Worm (Caenorhabditis elegans) whole organism, L3 larva: ENCODE data around the gene nlf-1.

Experiments
- R02D3.7 ChIP-seq: fragments of 150-350 bp; optimal IDR thresholded peaks from 2 replicates; lab custom pipeline; 2014; ENCODE audit warnings: missing biosample characterization, missing genetic modification characterization
- ZK546.5 ChIP-seq: sonication (generic microtip); optimal IDR thresholded peaks from 2 replicates; lab custom pipeline; 2017; ENCODE audit warnings: missing biosample characterization, missing genetic modification characterization
- aly-2 ChIP-seq: fragments of 150-350 bp; optimal IDR thresholded peaks from 2 replicates; lab custom pipeline; 2014; ENCODE audit warnings: missing biosample characterization, missing genetic modification characterization
- ama-1 ChIP-seq: fragments of 150-350 bp; optimal IDR thresholded peaks from 2 replicates; lab custom pipeline; 2018
- ceh-16 ChIP-seq: sonication (generic microtip); optimal IDR thresholded peaks from 2 replicates; lab custom pipeline; 2017; ENCODE audit warnings: missing biosample characterization, missing genetic modification characterization
- ceh-28 ChIP-seq: fragments of 150-350 bp; optimal IDR thresholded peaks from 2 replicates; lab custom pipeline; 2014; ENCODE audit warnings: missing biosample characterization, missing genetic modification reagents, missing genetic modification characterization
- egl-27 ChIP-seq: sonication (generic microtip); optimal IDR thresholded peaks from 4 replicates; lab custom pipeline; 2017; ENCODE audit warnings: missing biosample characterization, missing genetic modification reagents, missing genetic modification characterization
- egl-5 ChIP-seq: fragments of 150-350 bp; optimal IDR thresholded peaks from 2 replicates; lab custom pipeline; 2017; ENCODE audit warnings: missing biosample characterization, missing genetic modification reagents, missing genetic modification characterization, inconsistent platforms
- elt-1 ChIP-seq: fragments of 150-350 bp; optimal IDR thresholded peaks from 2 replicates; lab custom pipeline; 2014; ENCODE audit warnings: missing biosample characterization, missing genetic modification characterization
- elt-2 ChIP-seq: sonication (generic microtip); optimal IDR thresholded peaks from 2 replicates; lab custom pipeline; 2016; ENCODE audit warnings: missing genetic modification reagents, mild to moderate bottlenecking, missing genetic modification characterization, missing compliant biosample characterization
- elt-3 ChIP-seq, 3 experiments: fragments of 150-350 bp in 1 of 3; sonication (generic microtip) in 2 of 3; optimal IDR thresholded peaks; 2 replicates in 2 of 3; 4 replicates in 1 of 3; lab custom pipeline; 2014 to 2017; ENCODE audit warnings: missing biosample characterization in 3 of 3, missing genetic modification characterization in 3 of 3
- eor-1 ChIP-seq, 2 experiments: fragments of 150-350 bp; optimal IDR thresholded peaks; 2 replicates each; lab custom pipeline; 2014 to 2018; ENCODE audit warnings: missing biosample characterization in 2 of 2, missing genetic modification characterization in 2 of 2
- fkh-10 ChIP-seq: sonication (generic microtip); optimal IDR thresholded peaks from 2 replicates; lab custom pipeline; 2017; ENCODE audit warnings: missing biosample characterization, missing genetic modification reagents, missing genetic modification characterization
- fkh-2 ChIP-seq: fragments of 150-350 bp; optimal IDR thresholded peaks from 2 replicates; lab custom pipeline; 2014; ENCODE audit warnings: missing biosample characterization, missing genetic modification reagents, missing genetic modification characterization
- fos-1 ChIP-seq: fragments of 150-350 bp; optimal IDR thresholded peaks from 2 replicates; lab custom pipeline; 2014; ENCODE audit warnings: missing biosample characterization, missing genetic modification characterization
- hmg-11 ChIP-seq: sonication (generic microtip); optimal IDR thresholded peaks from 2 replicates; lab custom pipeline; 2016; ENCODE audit warnings: missing genetic modification characterization, missing compliant biosample characterization
- lin-15B ChIP-seq: fragments of 150-350 bp; optimal IDR thresholded peaks from 2 replicates; lab custom pipeline; 2014; ENCODE audit warnings: missing biosample characterization, missing genetic modification characterization
- lin-39 ChIP-seq: fragments of 150-350 bp; optimal IDR thresholded peaks from 2 replicates; lab custom pipeline; 2018; ENCODE audit warnings: missing biosample characterization, missing genetic modification reagents, missing genetic modification characterization
- lsy-12 ChIP-seq: sonication (generic microtip); optimal IDR thresholded peaks from 2 replicates; lab custom pipeline; 2016; ENCODE audit warnings: mild to moderate bottlenecking, missing genetic modification characterization, missing compliant biosample characterization
- mdl-1 ChIP-seq: fragments of 150-350 bp; optimal IDR thresholded peaks from 2 replicates; lab custom pipeline; 2014; ENCODE audit warnings: missing biosample characterization, missing genetic modification characterization
- mml-1 ChIP-seq: fragments of 150-350 bp; sonication (generic microtip); optimal IDR thresholded peaks from 3 replicates; lab custom pipeline; 2014; ENCODE audit warnings: missing biosample characterization, missing genetic modification characterization
- nfya-1 ChIP-seq: sonication (generic microtip); optimal IDR thresholded peaks from 2 replicates; lab custom pipeline; 2017; ENCODE audit warnings: missing genetic modification characterization, mild to moderate bottlenecking, missing compliant biosample characterization, antibody characterized with exemption, moderate library complexity; ENCODE audit not compliant: insufficient read depth
- nhr-11 ChIP-seq: fragments of 150-350 bp; optimal IDR thresholded peaks from 2 replicates; lab custom pipeline; 2014; ENCODE audit warnings: missing biosample characterization, missing genetic modification characterization
- nhr-12 ChIP-seq: fragments of 150-350 bp; optimal IDR thresholded peaks from 2 replicates; lab custom pipeline; 2014; ENCODE audit warnings: missing biosample characterization, missing genetic modification characterization
- nhr-23 ChIP-seq: fragments of 150-350 bp; optimal IDR thresholded peaks from 2 replicates; lab custom pipeline; 2014; ENCODE audit warnings: missing biosample characterization, missing genetic modification reagents, missing genetic modification characterization
- nhr-25 ChIP-seq: sonication (generic microtip); optimal IDR thresholded peaks from 2 replicates; lab custom pipeline; 2017; ENCODE audit warnings: missing biosample characterization, missing genetic modification characterization
- nhr-28 ChIP-seq: fragments of 150-350 bp; optimal IDR thresholded peaks from 2 replicates; lab custom pipeline; 2014; ENCODE audit warnings: missing biosample characterization, missing genetic modification characterization
- nhr-43 ChIP-seq: sonication (generic microtip); optimal IDR thresholded peaks from 2 replicates; lab custom pipeline; 2016; ENCODE audit warnings: mild to moderate bottlenecking, missing genetic modification characterization, missing compliant biosample characterization; ENCODE audit not compliant: poor library complexity, severe bottlenecking
- nhr-67 ChIP-seq: fragments of 150-350 bp; optimal IDR thresholded peaks from 2 replicates; lab custom pipeline; 2014; ENCODE audit warnings: missing biosample characterization, missing genetic modification characterization
- nhr-77 ChIP-seq: fragments of 150-350 bp; optimal IDR thresholded peaks from 2 replicates; lab custom pipeline; 2014; ENCODE audit warnings: missing biosample characterization, missing genetic modification characterization
- pha-4 ChIP-seq: fragments of 150-350 bp; optimal IDR thresholded peaks from 2 replicates; lab custom pipeline; 2014; ENCODE audit warnings: missing biosample characterization, missing genetic modification reagents, missing genetic modification characterization
- pqm-1 ChIP-seq: fragments of 150-350 bp; optimal IDR thresholded peaks from 2 replicates; lab custom pipeline; 2017; ENCODE audit warnings: missing biosample characterization, missing genetic modification characterization, inconsistent platforms
- sea-2 ChIP-seq: fragments of 150-350 bp; sonication (generic microtip); optimal IDR thresholded peaks from 4 replicates; lab custom pipeline; 2014; ENCODE audit warnings: missing biosample characterization, missing genetic modification reagents, missing genetic modification characterization
- snpc-4 ChIP-seq: fragments of 150-350 bp; optimal IDR thresholded peaks from 2 replicates; lab custom pipeline; 2014; ENCODE audit warnings: missing biosample characterization, missing genetic modification characterization
- tbx-2 ChIP-seq: sonication (generic microtip); optimal IDR thresholded peaks from 2 replicates; lab custom pipeline; 2016; ENCODE audit warnings: mild to moderate bottlenecking, missing genetic modification characterization, missing compliant biosample characterization
- unc-39 ChIP-seq: sonication (generic microtip); optimal IDR thresholded peaks from 4 replicates; lab custom pipeline; 2017; ENCODE audit warnings: missing biosample characterization, missing genetic modification characterization
- unc-62 ChIP-seq: fragments of 150-350 bp; sonication (generic microtip); optimal IDR thresholded peaks from 4 replicates; lab custom pipeline; 2014; ENCODE audit warnings: missing biosample characterization, missing genetic modification reagents, missing genetic modification characterization
- zag-1 ChIP-seq: fragments of 150-350 bp; optimal IDR thresholded peaks from 2 replicates; lab custom pipeline; 2014; ENCODE audit warnings: missing biosample characterization, missing genetic modification characterization
- ztf-11 ChIP-seq: fragments of 150-350 bp; optimal IDR thresholded peaks from 2 replicates; lab custom pipeline; 2014; ENCODE audit warnings: missing biosample characterization, missing genetic modification characterization

The nlf-1 gene

ce11 chrX:1030867-1031266 lies 13.5 kb upstream of the nlf-1 start:
- TF ChIP-seq lin-39 (no peak), ceh-16 (tag; lab: Kevin White, UChicago) (no peak), ceh-28 (tag; lab: Kevin White, UChicago) (no peak), nhr-43 (no peak)

ce11 chrX:1027370-1027769 lies 10.0 kb upstream of the nlf-1 start:
- TF ChIP-seq tbx-2 (tag; lab: Kevin White, UChicago) (no peak), fkh-2 (tag; lab: Kevin White, UChicago) (no peak), nhr-43 (no peak), elt-2 (no peak), nhr-28 (no peak), fkh-10 (GFP tag; lab: Kevin White, UChicago) (no peak), lsy-12 (tag; lab: Kevin White, UChicago) (no peak), pha-4 (tag; lab: Kevin White, UChicago) (no peak), elt-1 (tag; lab: Kevin White, UChicago) (no peak), hmg-11 (tag; lab: Kevin White, UChicago) (no peak), lin-15B (tag; lab: Kevin White, UChicago) (no peak), nhr-77 (tag; lab: Kevin White, UChicago) (no peak), ama-1 (lab: Kevin White, UChicago) (no peak), pqm-1 (tag; lab: Kevin White, UChicago) (no peak), snpc-4 (tag; lab: Kevin White, UChicago) (no peak), sea-2 (GFP tag; lab: Kevin White, UChicago) (no peak), elt-3 (tag; optimal IDR thresholded peaks at IDR 0.05; lab: Kevin White, UChicago) (no peak), nhr-67 (tag; lab: Kevin White, UChicago) (no peak), nhr-12 (tag; lab: Kevin White, UChicago) (no peak), nhr-23 (no peak)

DNA sequence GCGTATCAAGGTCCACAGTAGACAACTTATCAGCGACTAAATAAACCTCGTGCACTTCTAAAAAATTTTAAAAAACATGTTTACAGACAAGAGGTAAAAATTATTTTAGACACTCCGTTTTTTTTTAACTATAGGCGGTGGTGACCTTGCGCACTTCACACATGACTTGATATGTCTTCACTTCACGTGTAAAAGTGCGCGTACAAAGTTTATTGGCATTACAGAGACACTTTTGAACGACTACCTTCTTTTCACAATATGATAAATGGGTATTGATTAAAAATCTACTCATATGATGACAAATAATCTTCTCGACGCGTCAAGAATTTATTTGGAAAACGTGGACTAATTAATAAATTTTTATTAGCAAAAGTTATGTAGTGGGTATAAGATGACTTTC lies 9.4 kb upstream of the nlf-1 start:
- TF ChIP-seq zag-1 (tag; lab: Kevin White, UChicago) (no peak), ceh-16 (tag; lab: Kevin White, UChicago) (no peak), hmg-11 (tag; lab: Kevin White, UChicago) (no peak), nhr-11 (no peak), mml-1 (tag; lab: Kevin White, UChicago) (no peak), nhr-23 (peak; percentile 21), nfya-1 (tag; lab: Kevin White, UChicago) (no peak), nhr-43 (peak; percentile 57), fkh-10 (GFP tag; lab: Kevin White, UChicago) (no peak), ztf-11 (tag; lab: Kevin White, UChicago) (no peak), unc-39 (tag; lab: Kevin White, UChicago) (no peak), nhr-12 (tag; lab: Kevin White, UChicago) (no peak), tbx-2 (tag; lab: Kevin White, UChicago) (no peak), eor-1 (tag; optimal IDR thresholded peaks at IDR 0.05; lab: Kevin White, UChicago) (no peak), sea-2 (GFP tag; lab: Kevin White, UChicago) (no peak), R02D3.7 (tag; lab: Kevin White, UChicago) (no peak), unc-62 (GFP tag; lab: Kevin White, UChicago) (no peak), nhr-77 (tag; lab: Kevin White, UChicago) (no peak), mdl-1 (tag; lab: Kevin White, UChicago) (no peak), nhr-25 (tag; lab: Kevin White, UChicago) (peak; percentile 72), ama-1 (lab: Kevin White, UChicago) (no peak), egl-5 (tag; lab: Kevin White, UChicago) (no peak), lin-39 (no peak), fos-1 (tag; lab: Kevin White, UChicago) (no peak)

ce11 chrX:1025010-1025409 lies 7.6 kb upstream of the nlf-1 start, which contains the start of gene F55A4.3:
TSS of gene F55A4.3 (minus strand) at chrX:1025110.
- TF ChIP-seq mdl-1 (tag; lab: Kevin White, UChicago), result no peak
- TF ChIP-seq ZK546.5 (tag; lab: Kevin White, UChicago), result no peak
- no peak for TF ChIP-seq nhr-28
- TF ChIP-seq egl-27 (tag; lab: Kevin White, UChicago), result no peak
- no peak for TF ChIP-seq fos-1 (tag; lab: Kevin White, UChicago)
- no peak for TF ChIP-seq fkh-10 (GFP tag; lab: Kevin White, UChicago)
- no peak for TF ChIP-seq unc-62 (GFP tag; lab: Kevin White, UChicago)
- no peak for TF ChIP-seq mml-1 (tag; lab: Kevin White, UChicago)
- no peak for TF ChIP-seq aly-2 (tag; lab: Kevin White, UChicago)
- TF ChIP-seq nhr-23, result no peak
- TF ChIP-seq nhr-43, result no peak
